Worm (Caenorhabditis elegans): Measurements from ENCODE around the gene pgl-1.

Gene pgl-1

ce11 chrIV:7023004-7023403 is 45.9 kb upstream of the pgl-1 start (continued):
- TF ChIP-seq nhr-6 (tag; optimal IDR thresholded peaks at IDR 0.05) (peak; percentile 76), pha-4 (GFP tag; IDR thresholded peaks at IDR 0.05) (no peak), pha-4 (tag; optimal IDR thresholded peaks at IDR 0.05) (peak; percentile 8), zag-1 (tag; optimal IDR thresholded peaks at IDR 0.05) (no peak)

DNA sequence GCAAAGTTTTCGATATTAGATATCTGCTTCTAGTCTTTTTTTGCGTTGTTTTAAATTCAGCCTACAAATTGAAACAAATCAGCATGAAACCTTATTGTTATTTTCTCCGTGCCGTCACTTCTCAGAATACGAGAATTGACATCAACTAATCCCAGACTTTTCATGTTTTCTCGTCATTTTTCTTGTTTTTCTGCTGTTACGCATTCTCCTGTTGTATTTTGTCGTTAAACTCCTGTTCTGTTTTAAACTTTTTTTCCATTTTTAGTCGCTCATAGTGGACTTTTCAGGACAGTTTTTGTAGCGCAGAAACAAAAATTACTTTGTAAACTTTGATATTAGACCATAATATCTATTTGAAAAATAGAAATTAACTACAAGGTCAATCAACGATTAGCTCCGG is 45.1 kb upstream of the pgl-1 start:
- TF ChIP-seq nhr-77 (tag; optimal IDR thresholded peaks at IDR 0.05): no peak
- TF ChIP-seq unc-62 (GFP tag; optimal IDR thresholded peaks at IDR 0.05 in 1 of 2): peak in 1 of 2 experiments; percentile 61
- no peak for TF ChIP-seq unc-62 (tag; optimal IDR thresholded peaks at IDR 0.05)
- no peak for TF ChIP-seq F37D6.2 (tag; optimal IDR thresholded peaks at IDR 0.05)

DNA sequence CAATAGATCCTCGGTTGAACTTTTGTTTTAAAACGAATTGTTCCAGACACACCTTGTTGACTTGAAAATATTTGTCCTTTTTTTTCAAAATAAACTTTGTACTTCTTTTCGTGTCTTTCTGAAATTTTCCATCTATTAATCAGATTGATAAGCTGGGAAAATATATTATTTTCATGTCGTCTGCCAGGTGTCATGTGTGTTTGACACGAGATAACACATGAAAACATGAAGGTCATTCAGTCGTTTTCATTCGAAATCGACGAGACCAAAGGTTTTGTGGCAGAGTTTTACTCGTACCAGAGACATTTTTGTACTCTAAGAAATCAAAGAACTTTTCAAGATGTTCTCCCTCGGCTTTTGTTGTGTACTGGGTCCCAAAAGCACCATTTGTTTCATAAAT is 43.5 kb upstream of the pgl-1 start:
- TF ChIP-seq jun-1 (tag; optimal IDR thresholded peaks at IDR 0.05): no peak
- no peak for TF ChIP-seq ztf-7 (tag; optimal IDR thresholded peaks at IDR 0.05)
- no peak for TF ChIP-seq madf-5 (GFP tag; IDR thresholded peaks at IDR 0.05)
- peak; percentile 65 for TF ChIP-seq nhr-77 (tag; optimal IDR thresholded peaks at IDR 0.05)
- no peak for TF ChIP-seq mxl-2 (GFP tag; conservative IDR thresholded peaks at IDR 0.05)
- TF ChIP-seq ces-1 (GFP tag; optimal IDR thresholded peaks at IDR 0.05): no peak
- TF ChIP-seq madf-9 (GFP tag; conservative IDR thresholded peaks at IDR 0.05): no peak
- TF ChIP-seq nhr-10 (tag; optimal IDR thresholded peaks at IDR 0.05): no peak
- TF ChIP-seq hlh-30 (tag; optimal IDR thresholded peaks at IDR 0.05; ENCODE audit: insufficient read depth): peak; percentile 92
- no peak for TF ChIP-seq lin-15B (tag; optimal IDR thresholded peaks at IDR 0.05)
- no peak for TF ChIP-seq dmd-9 (GFP tag; IDR thresholded peaks at IDR 0.05)
- TF ChIP-seq unc-39 (tag; optimal IDR thresholded peaks at IDR 0.05): no peak
- TF ChIP-seq php-3 (GFP tag; IDR thresholded peaks at IDR 0.05): peak; percentile 63
- no peak for TF ChIP-seq nhr-6 (tag; optimal IDR thresholded peaks at IDR 0.05)
- TF ChIP-seq fkh-10 (GFP tag; optimal IDR thresholded peaks at IDR 0.05): no peak
- TF ChIP-seq Y105C5A.15 (GFP tag; IDR thresholded peaks at IDR 0.05): no peak
- no peak for TF ChIP-seq duxl-1 (tag; optimal IDR thresholded peaks at IDR 0.05; ENCODE audit: poor library complexity)
- TF ChIP-seq F49E8.2 (tag; optimal IDR thresholded peaks at IDR 0.05; ENCODE audit: borderline replicate concordance): no peak
- TF ChIP-seq dmd-6 (GFP tag; IDR thresholded peaks at IDR 0.05): peak; percentile 91
- no peak for TF ChIP-seq sdz-12 (GFP tag; optimal IDR thresholded peaks at IDR 0.05)
- TF ChIP-seq egl-27 (tag; optimal IDR thresholded peaks at IDR 0.05): no peak
- no peak for TF ChIP-seq skn-1 (tag; optimal IDR thresholded peaks at IDR 0.05)
- peak; percentile 27 for TF ChIP-seq mxl-3 (GFP tag; optimal IDR thresholded peaks at IDR 0.05)
- no peak for TF ChIP-seq egl-43 (GFP tag; IDR thresholded peaks at IDR 0.05)
- no peak for TF ChIP-seq dmd-8 (GFP tag; IDR thresholded peaks at IDR 0.05)
- no peak for TF ChIP-seq lin-1 (GFP tag; IDR thresholded peaks at IDR 0.05)
- TF ChIP-seq zip-2 (tag; optimal IDR thresholded peaks at IDR 0.05): no peak
- TF ChIP-seq Y48G9A.11 (GFP tag; IDR thresholded peaks at IDR 0.05): no peak
- TF ChIP-seq dve-1 (tag; optimal IDR thresholded peaks at IDR 0.05; ENCODE audit: insufficient read depth): peak; percentile 79
- TF ChIP-seq mep-1 (tag; optimal IDR thresholded peaks at IDR 0.05): peak; percentile 44
- TF ChIP-seq attf-4 (tag; optimal IDR thresholded peaks at IDR 0.05): no peak
- TF ChIP-seq nhr-102 (tag; optimal IDR thresholded peaks at IDR 0.05): peak; percentile 4
- no peak for TF ChIP-seq nhr-11 (tag; optimal IDR thresholded peaks at IDR 0.05)
- TF ChIP-seq F10B5.3 (tag; optimal IDR thresholded peaks at IDR 0.05): no peak
- TF ChIP-seq D1046.2 (GFP tag; IDR thresholded peaks at IDR 0.05): no peak
- no peak for TF ChIP-seq snpc-4 (tag; optimal IDR thresholded peaks at IDR 0.05)
- peak; percentile 50 for TF ChIP-seq nhr-48 (tag; optimal IDR thresholded peaks at IDR 0.05)
- TF ChIP-seq ztf-11 (tag; optimal IDR thresholded peaks at IDR 0.05): no peak
- no peak for TF ChIP-seq nhr-41 (GFP tag; IDR thresholded peaks at IDR 0.05)
- no peak for TF ChIP-seq F44E2.7 (GFP tag; IDR thresholded peaks at IDR 0.05)
- TF ChIP-seq hif-1 (tag; optimal IDR thresholded peaks at IDR 0.05): no peak
- TF ChIP-seq nhr-76 (tag; optimal IDR thresholded peaks at IDR 0.05): no peak
- peak in 1 of 2 experiments; percentile 5 for TF ChIP-seq daf-16 (GFP tag; optimal IDR thresholded peaks at IDR 0.05)
- peak; percentile 98 for TF ChIP-seq daf-16 (tag; optimal IDR thresholded peaks at IDR 0.05)
